Worm (Caenorhabditis elegans) whole organism, late embryonic: ENCODE results near the gene nhr-239.

ENCODE experiments used
- ama-1 ChIP-seq: fragments of 150-350 bp; optimal IDR thresholded peaks from 2 replicates; lab custom pipeline; 2014
- dmd-4 ChIP-seq: sonication (generic microtip); optimal IDR thresholded peaks from 2 replicates; lab custom pipeline; 2016; ENCODE audit warnings: borderline replicate concordance, missing genetic modification characterization, missing compliant biosample characterization
- ets-4 ChIP-seq: sonication (generic microtip); optimal IDR thresholded peaks from 2 replicates; lab custom pipeline; 2016; ENCODE audit warnings: missing genetic modification characterization, missing compliant biosample characterization
- hlh-13 ChIP-seq: fragments of 200-800 bp; sonication (Bioruptor generic); optimal IDR thresholded peaks from 2 replicates; lab custom pipeline; 2018; ENCODE audit warnings: mild to moderate bottlenecking, missing genetic modification characterization, missing compliant biosample characterization
- nhr-11 ChIP-seq: fragments of 150-350 bp; optimal IDR thresholded peaks from 2 replicates; lab custom pipeline; 2014; ENCODE audit warnings: missing biosample characterization, missing genetic modification characterization
- pqm-1 ChIP-seq: sonication (generic microtip); optimal IDR thresholded peaks from 2 replicates; lab custom pipeline; 2016; ENCODE audit warnings: missing genetic modification characterization, missing compliant biosample characterization
- tbx-7 ChIP-seq: sonication (generic microtip); optimal IDR thresholded peaks from 2 replicates; lab custom pipeline; 2016; ENCODE audit warnings: missing genotype, missing genetic modification characterization, missing compliant biosample characterization
- unc-42 ChIP-seq: sonication (generic microtip); optimal IDR thresholded peaks from 2 replicates; lab custom pipeline; 2016; ENCODE audit warnings: missing genotype, missing genetic modification characterization, missing compliant biosample characterization

- TF ChIP-seq unc-42 (no peak), tbx-7 (no peak), ama-1 (lab: Kevin White, UChicago) (no peak), nhr-11 (tag; lab: Kevin White, UChicago) (no peak), pqm-1 (no peak), ets-4 (tag; lab: Kevin White, UChicago) (no peak), dmd-4 (tag; lab: Kevin White, UChicago) (no peak), hlh-13 (GFP tag; lab: Kevin White, UChicago) (no peak)
These were observed 37.1 kb downstream of the nhr-239 start for ce11 chrIII:2598491-2599065.
